Worm (Caenorhabditis elegans) whole organism, L3 larva: ENCODE measurements around the gene C27A2.8.

Experiments
- ceh-28 ChIP-seq: fragments of 150-350 bp; optimal IDR thresholded peaks from 2 replicates; lab custom pipeline; 2014; ENCODE audit warnings: missing biosample characterization, missing genetic modification reagents, missing genetic modification characterization
- ceh-9 ChIP-seq: sonication (generic microtip); optimal IDR thresholded peaks from 2 replicates; lab custom pipeline; 2018; ENCODE audit warnings: missing biosample characterization, missing genetic modification characterization
- daf-12 ChIP-seq: fragments of 150-350 bp; optimal IDR thresholded peaks from 2 replicates; lab custom pipeline; 2014; ENCODE audit warnings: missing biosample characterization, missing genetic modification reagents, missing genetic modification characterization
- elt-1 ChIP-seq: fragments of 150-350 bp; optimal IDR thresholded peaks from 2 replicates; lab custom pipeline; 2014; ENCODE audit warnings: missing biosample characterization, missing genetic modification characterization
- elt-3 ChIP-seq, 3 experiments: fragments of 150-350 bp in 1 of 3; sonication (generic microtip) in 2 of 3; optimal IDR thresholded peaks; 2 replicates in 2 of 3; 4 replicates in 1 of 3; lab custom pipeline; 2014 to 2017; ENCODE audit warnings: missing biosample characterization in 3 of 3, missing genetic modification characterization in 3 of 3
- fos-1 ChIP-seq: fragments of 150-350 bp; optimal IDR thresholded peaks from 2 replicates; lab custom pipeline; 2014; ENCODE audit warnings: missing biosample characterization, missing genetic modification characterization
- mdl-1 ChIP-seq: fragments of 150-350 bp; optimal IDR thresholded peaks from 2 replicates; lab custom pipeline; 2014; ENCODE audit warnings: missing biosample characterization, missing genetic modification characterization
- nhr-28 ChIP-seq: fragments of 150-350 bp; optimal IDR thresholded peaks from 2 replicates; lab custom pipeline; 2014; ENCODE audit warnings: missing biosample characterization, missing genetic modification characterization
- nhr-76 ChIP-seq: fragments of 150-350 bp; sonication (generic microtip); optimal IDR thresholded peaks from 5 replicates; lab custom pipeline; 2014; ENCODE audit warnings: missing biosample characterization, missing genetic modification characterization
- pqm-1 ChIP-seq: fragments of 150-350 bp; optimal IDR thresholded peaks from 2 replicates; lab custom pipeline; 2017; ENCODE audit warnings: missing biosample characterization, missing genetic modification characterization, inconsistent platforms
- unc-62 ChIP-seq: fragments of 150-350 bp; sonication (generic microtip); optimal IDR thresholded peaks from 4 replicates; lab custom pipeline; 2014; ENCODE audit warnings: missing biosample characterization, missing genetic modification reagents, missing genetic modification characterization

DNA sequence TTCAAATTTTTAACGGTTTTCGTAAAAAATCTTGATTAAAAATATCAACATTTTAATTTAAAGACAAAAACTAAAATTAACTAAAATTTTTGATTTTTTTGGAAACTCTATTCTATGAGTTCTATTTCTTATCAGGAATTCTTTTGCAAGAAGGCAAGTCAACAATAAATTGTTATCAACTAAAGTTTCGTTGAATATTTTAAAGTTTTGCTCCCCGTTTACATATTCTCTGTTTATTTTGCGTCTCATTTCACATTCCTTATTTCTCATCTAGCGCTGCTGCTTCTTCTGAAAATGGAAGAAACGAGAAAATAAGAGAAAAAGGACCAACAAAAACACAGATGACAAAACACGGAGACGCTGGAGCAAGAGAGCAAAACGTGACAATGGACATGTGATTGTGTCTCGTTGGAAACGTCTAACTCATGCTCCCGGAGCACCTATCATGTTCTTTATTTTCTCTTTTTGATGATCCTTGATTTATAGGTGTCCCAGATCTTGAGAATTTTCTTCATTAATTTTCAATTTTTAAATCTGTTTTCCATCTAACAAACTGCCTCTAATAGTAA lies 47.2 kb downstream of the C27A2.8 start:
- no peak for TF ChIP-seq nhr-28 (tag; lab: Kevin White, UChicago)
- TF ChIP-seq daf-12 (tag; lab: Kevin White, UChicago): no peak
- TF ChIP-seq ceh-28 (tag; lab: Kevin White, UChicago): no peak
- no peak for TF ChIP-seq fos-1
- TF ChIP-seq pqm-1 (tag; lab: Kevin White, UChicago): no peak
- TF ChIP-seq nhr-76 (tag; lab: Kevin White, UChicago): no peak
- TF ChIP-seq elt-1: no peak
- TF ChIP-seq mdl-1: no peak
- no peak for TF ChIP-seq ceh-9
- no peak for TF ChIP-seq elt-3 (tag; optimal IDR thresholded peaks at IDR 0.05; lab: Kevin White, UChicago)
- no peak for TF ChIP-seq unc-62 (GFP tag; lab: Kevin White, UChicago)
